Worm (Caenorhabditis elegans): ENCODE data around the gene srh-7.

The srh-7 gene

DNA sequence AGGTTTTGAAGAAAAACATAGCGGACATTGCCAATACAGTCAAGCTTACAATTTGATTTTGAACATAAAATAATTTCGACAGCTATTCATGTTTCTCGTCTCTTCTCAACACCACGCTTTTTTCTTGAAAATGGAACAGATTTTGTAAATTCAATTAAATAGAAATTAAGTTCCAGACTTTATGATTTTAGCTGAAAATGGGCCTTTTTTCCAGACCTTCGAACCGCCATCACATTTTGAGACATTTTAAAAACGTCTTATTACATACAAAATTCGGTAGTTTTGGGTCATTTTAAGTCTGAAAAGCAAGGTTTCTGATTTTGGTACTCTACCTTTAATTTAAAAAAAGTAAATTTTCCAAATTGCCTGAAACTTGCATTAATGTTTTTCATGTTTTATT is 30.1 kb downstream of the srh-7 start, which contains the start of gene C49G7.12:
Gene C49G7.12 (plus strand): TSS at position 301 of the 400 bp plus-strand sequence.
- TF ChIP-seq ceh-16 (tag; optimal IDR thresholded peaks at IDR 0.05) (no peak), sem-4 (tag; optimal IDR thresholded peaks at IDR 0.05) (no peak), nhr-10 (tag; optimal IDR thresholded peaks at IDR 0.05) (no peak), nhr-25 (tag; optimal IDR thresholded peaks at IDR 0.05) (no peak), skn-1 (tag; optimal IDR thresholded peaks at IDR 0.05) (no peak), dmd-4 (tag; optimal IDR thresholded peaks at IDR 0.05) (no peak), egl-27 (tag; optimal IDR thresholded peaks at IDR 0.05) (no peak), F13H6.1 (tag; optimal IDR thresholded peaks at IDR 0.05) (no peak), alr-1 (tag; optimal IDR thresholded peaks at IDR 0.05) (no peak), ztf-11 (tag; optimal IDR thresholded peaks at IDR 0.05) (no peak)

- TF ChIP-seq aly-2 (tag; optimal IDR thresholded peaks at IDR 0.05) (no peak), nhr-129 (tag; optimal IDR thresholded peaks at IDR 0.05) (peak; percentile 69), unc-62 (GFP tag; optimal IDR thresholded peaks at IDR 0.05) (no peak), alr-1 (tag; optimal IDR thresholded peaks at IDR 0.05) (no peak), mdl-1 (tag; optimal IDR thresholded peaks at IDR 0.05) (no peak), nhr-10 (tag; optimal IDR thresholded peaks at IDR 0.05) (no peak)
These were observed 30.5 kb downstream of the srh-7 start for ce11 chrV:4038557-4038956.

DNA sequence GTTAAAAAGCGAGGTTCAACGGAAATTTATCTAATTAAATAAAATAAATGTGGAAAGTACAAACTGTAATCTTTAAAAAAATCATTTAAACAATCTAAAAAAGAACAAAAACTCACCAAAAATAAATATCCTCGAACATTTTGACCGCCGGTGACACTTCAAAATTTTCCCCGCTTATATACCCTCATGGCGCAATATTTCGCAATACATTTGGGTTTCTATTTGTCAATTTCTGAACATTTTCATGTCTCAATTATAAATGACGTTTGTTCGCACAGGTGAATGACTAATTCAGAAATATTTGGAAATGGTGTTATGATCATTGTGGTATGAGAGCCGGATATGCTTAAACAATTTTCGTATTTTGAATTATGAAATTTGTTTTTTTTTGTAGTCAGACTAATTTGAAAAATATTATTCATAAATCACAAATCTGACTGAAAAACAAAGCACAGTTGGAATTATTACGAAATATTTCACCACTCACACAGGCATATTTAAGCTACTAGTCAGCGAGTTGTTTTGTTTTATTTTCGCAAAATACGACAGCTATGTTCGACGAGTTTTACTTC is 33.9 kb downstream of the srh-7 start, which contains the start of the genes C49G7.10 and irg-2:
Gene C49G7.10 (minus strand): TSS at position 169 of the 572 bp plus-strand sequence.
Gene irg-2 (plus strand): TSS at position 329 of the 572 bp plus-strand sequence.
- peak; percentile 24 for TF ChIP-seq C34F6.9 (tag; optimal IDR thresholded peaks at IDR 0.05)
- peak; percentile 100 for TF ChIP-seq nhr-129 (tag; optimal IDR thresholded peaks at IDR 0.05)
- TF ChIP-seq lin-39 (tag; optimal IDR thresholded peaks at IDR 0.05): no peak
- peak; percentile 2 for TF ChIP-seq fos-1 (tag; optimal IDR thresholded peaks at IDR 0.05)
- TF ChIP-seq nhr-10 (tag; optimal IDR thresholded peaks at IDR 0.05): no peak
- TF ChIP-seq ceh-82 (tag; optimal IDR thresholded peaks at IDR 0.05): no peak
- TF ChIP-seq unc-55 (GFP tag; optimal IDR thresholded peaks at IDR 0.05): peak; percentile 35

DNA sequence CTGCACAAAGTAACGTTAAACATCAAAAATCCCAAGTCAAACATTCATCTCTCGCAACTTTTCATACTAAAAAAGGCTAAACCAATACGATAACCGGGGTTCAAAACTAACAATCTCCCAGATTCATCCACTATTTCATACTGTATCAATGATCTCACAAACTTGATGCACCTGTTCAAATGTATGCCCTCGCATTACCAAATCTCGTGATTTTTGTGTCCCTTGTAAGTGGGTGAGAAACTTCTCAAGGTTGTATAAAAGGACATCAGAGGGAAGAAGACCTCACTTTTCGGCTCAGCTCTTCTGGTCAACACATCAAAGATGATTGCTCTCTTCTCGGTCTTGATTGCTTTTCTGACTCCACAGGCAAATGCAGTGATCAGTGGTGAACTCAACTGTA is 35.6 kb downstream of the srh-7 start, which contains the start of gene phat-3:
Gene phat-3 (plus strand): TSS at position 301 of the 400 bp plus-strand sequence.
- no peak for TF ChIP-seq unc-39 (tag; optimal IDR thresholded peaks at IDR 0.05)
- TF ChIP-seq snpc-4 (tag; optimal IDR thresholded peaks at IDR 0.05): no peak
- no peak for TF ChIP-seq mdl-1 (tag; optimal IDR thresholded peaks at IDR 0.05)
- TF ChIP-seq nhr-25 (tag; optimal IDR thresholded peaks at IDR 0.05): no peak
- TF ChIP-seq dmd-4 (tag; optimal IDR thresholded peaks at IDR 0.05): no peak
- no peak for TF ChIP-seq blmp-1 (tag; optimal IDR thresholded peaks at IDR 0.05; ENCODE audit: insufficient read depth)
- TF ChIP-seq elt-1 (tag; optimal IDR thresholded peaks at IDR 0.05): no peak
- TF ChIP-seq lsy-2 (tag; optimal IDR thresholded peaks at IDR 0.05): no peak

DNA sequence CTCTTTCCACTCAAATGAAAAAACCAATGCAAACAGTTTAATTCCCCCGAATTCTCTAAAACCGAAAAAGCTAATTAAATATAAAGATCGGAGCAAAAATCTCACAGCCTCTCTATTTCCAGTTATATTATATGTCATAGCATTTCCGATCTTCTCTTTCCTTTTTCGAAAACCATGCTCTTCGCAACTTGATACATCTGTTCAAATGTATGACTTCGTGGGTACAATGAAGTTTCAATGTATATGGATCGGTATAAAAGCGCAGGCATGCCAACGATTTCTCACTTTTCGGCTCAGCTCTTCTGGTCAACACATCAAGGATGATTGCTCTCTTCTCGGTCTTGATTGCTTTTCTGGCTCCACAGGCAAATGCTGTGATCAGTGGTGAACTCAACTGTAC is 38.1 kb downstream of the srh-7 start, which contains the start of gene phat-7:
Gene phat-7 (plus strand): TSS at position 301 of the 400 bp plus-strand sequence.
- TF ChIP-seq blmp-1 (tag; optimal IDR thresholded peaks at IDR 0.05; ENCODE audit: insufficient read depth): no peak
- no peak for TF ChIP-seq sem-4 (tag; optimal IDR thresholded peaks at IDR 0.05)
- TF ChIP-seq nhr-6 (tag; optimal IDR thresholded peaks at IDR 0.05): no peak
- no peak for TF ChIP-seq nhr-10 (tag; optimal IDR thresholded peaks at IDR 0.05)
- TF ChIP-seq nhr-237 (tag; optimal IDR thresholded peaks at IDR 0.05): no peak
- no peak for TF ChIP-seq nhr-12 (tag; optimal IDR thresholded peaks at IDR 0.05)
- TF ChIP-seq elt-3 (tag; optimal IDR thresholded peaks at IDR 0.05): no peak
- no peak for TF ChIP-seq unc-62 (GFP tag; optimal IDR thresholded peaks at IDR 0.05)
- TF ChIP-seq snpc-4 (tag; optimal IDR thresholded peaks at IDR 0.05): no peak
- TF ChIP-seq Y55F3AM.14 (GFP tag; optimal IDR thresholded peaks at IDR 0.05): no peak
- no peak for TF ChIP-seq sma-9 (GFP tag; optimal IDR thresholded peaks at IDR 0.05)
- no peak for TF ChIP-seq sma-9 (tag; optimal IDR thresholded peaks at IDR 0.05)
- no peak for TF ChIP-seq ZK546.5 (tag; optimal IDR thresholded peaks at IDR 0.05)
- TF ChIP-seq peb-1 (tag; optimal IDR thresholded peaks at IDR 0.05): no peak
- TF ChIP-seq zag-1 (tag; optimal IDR thresholded peaks at IDR 0.05): no peak

All from whole organism, L2 larva.